Fruit fly (Drosophila melanogaster) whole organism, embryonic: Measurements from ENCODE around the gene Vha100-2.

Experiments used
- Bdp1 ChIP-seq: fragments of 200-800 bp; sonication (Bioruptor generic); optimal IDR thresholded peaks from 3 replicates; lab custom pipeline; 2016; ENCODE audit warnings: missing biosample characterization, missing genetic modification characterization
- C15 ChIP-seq: fragments of 200-800 bp; sonication (Bioruptor generic); IDR thresholded peaks from 3 replicates; pipeline ENCODE4 v1.3.6; 2022; ENCODE audit warnings: missing biosample characterization, missing genetic modification characterization
- CG10209 ChIP-seq: fragments of 200-800 bp; sonication (Bioruptor generic); optimal IDR thresholded peaks from 3 replicates; lab custom pipeline; 2017; ENCODE audit warnings: missing biosample characterization, mild to moderate bottlenecking, missing genetic modification characterization, missing genetic modification reagents
- CG10431 ChIP-seq: fragments of 200-800 bp; sonication (Bioruptor generic); optimal IDR thresholded peaks from 3 replicates; lab custom pipeline; 2018; ENCODE audit warnings: missing biosample characterization, mild to moderate bottlenecking, missing genetic modification characterization
- CG10462 ChIP-seq: fragments of 200-800 bp; sonication (Bioruptor generic); optimal IDR thresholded peaks from 2 replicates; lab custom pipeline; 2016; ENCODE audit warnings: missing biosample characterization, missing genetic modification characterization
- CG10959 ChIP-seq: fragments of 200-800 bp; sonication (Bioruptor generic); IDR thresholded peaks from 2 replicates; pipeline ENCODE4 v1.3.6; 2022; ENCODE audit warnings: missing biosample characterization, missing genetic modification characterization
- CG10979 ChIP-seq: fragments of 200-800 bp; sonication (Bioruptor generic); optimal IDR thresholded peaks from 2 replicates; lab custom pipeline; 2018; ENCODE audit warnings: missing biosample characterization, mild to moderate bottlenecking, missing genetic modification characterization, moderate library complexity
- CG11093 ChIP-seq: fragments of 200-800 bp; sonication (Bioruptor generic); IDR thresholded peaks from 3 replicates; pipeline ENCODE4 v1.3.6; 2022; ENCODE audit warnings: missing biosample characterization, missing genetic modification characterization
- CG11456 ChIP-seq: fragments of 200-800 bp; sonication (Bioruptor generic); IDR thresholded peaks from 3 replicates; pipeline ENCODE4 v1.3.6; 2022; ENCODE audit warnings: missing biosample characterization, missing genetic modification characterization
- CG13624 ChIP-seq: fragments of 200-800 bp; sonication (Bioruptor generic); optimal IDR thresholded peaks from 2 replicates; lab custom pipeline; 2016; ENCODE audit warnings: missing biosample characterization, missing genetic modification characterization
- CG14667 ChIP-seq: fragments of 200-800 bp; sonication (Bioruptor generic); IDR thresholded peaks from 2 replicates; pipeline ENCODE4 v1.3.6; 2022; ENCODE audit warnings: missing biosample characterization, missing genetic modification characterization
- CG15696 ChIP-seq: fragments of 200-800 bp; sonication (Bioruptor generic); optimal IDR thresholded peaks from 2 replicates; lab custom pipeline; 2019; ENCODE audit warnings: missing biosample characterization, mild to moderate bottlenecking, missing genetic modification characterization, moderate library complexity
- CG1602 ChIP-seq: fragments of 200-800 bp; sonication (Bioruptor generic); optimal IDR thresholded peaks from 3 replicates; lab custom pipeline; 2016; ENCODE audit warnings: missing biosample characterization, missing genetic modification characterization
- CG16863 ChIP-seq: fragments of 200-800 bp; sonication (Bioruptor generic); optimal IDR thresholded peaks from 3 replicates; lab custom pipeline; 2016; ENCODE audit warnings: missing biosample characterization, missing genetic modification characterization
- CG1792 ChIP-seq: fragments of 200-800 bp; sonication (Bioruptor generic); optimal IDR thresholded peaks from 2 replicates; lab custom pipeline; 2016; ENCODE audit warnings: missing biosample characterization, missing genetic modification characterization
- CG18476 ChIP-seq: fragments of 200-800 bp; sonication (Bioruptor generic); optimal IDR thresholded peaks from 2 replicates; lab custom pipeline; 2016; ENCODE audit warnings: missing biosample characterization, mild to moderate bottlenecking, missing genetic modification characterization
- CG2199 ChIP-seq: fragments of 200-800 bp; sonication (Bioruptor generic); IDR thresholded peaks from 3 replicates; pipeline ENCODE4 v1.3.6; 2022; ENCODE audit warnings: missing biosample characterization, missing genetic modification characterization
- CG31365 ChIP-seq: fragments of 200-800 bp; sonication (Bioruptor generic); optimal IDR thresholded peaks from 2 replicates; lab custom pipeline; 2018; ENCODE audit warnings: missing biosample characterization, mild to moderate bottlenecking, missing genetic modification characterization
- CG32532 ChIP-seq: fragments of 200-800 bp; sonication (Bioruptor generic); IDR thresholded peaks from 2 replicates; pipeline ENCODE4 v1.3.6; 2022; ENCODE audit warnings: missing biosample characterization, missing genetic modification characterization
- CG3281 ChIP-seq: fragments of 200-800 bp; sonication (Bioruptor generic); optimal IDR thresholded peaks from 3 replicates; lab custom pipeline; 2017; ENCODE audit warnings: missing biosample characterization, mild to moderate bottlenecking, missing genetic modification characterization
- CG33213 ChIP-seq: fragments of 200-800 bp; sonication (Bioruptor generic); optimal IDR thresholded peaks from 3 replicates; lab custom pipeline; 2016; ENCODE audit warnings: missing biosample characterization, missing genetic modification characterization
- CG34224 ChIP-seq: fragments of 200-800 bp; sonication (Bioruptor generic); IDR thresholded peaks from 3 replicates; pipeline ENCODE4 v1.3.6; 2022; ENCODE audit warnings: missing biosample characterization, missing genetic modification characterization; ENCODE audit not compliant: partially characterized antibody
- CG4424 ChIP-seq: fragments of 200-800 bp; sonication (Bioruptor generic); optimal IDR thresholded peaks from 3 replicates; lab custom pipeline; 2016; ENCODE audit warnings: missing biosample characterization, missing genetic modification characterization
- CG7786 ChIP-seq: fragments of 200-800 bp; sonication (Bioruptor generic); optimal IDR thresholded peaks from 2 replicates; lab custom pipeline; 2016; ENCODE audit warnings: missing biosample characterization, missing genetic modification characterization
- CHES-1-like ChIP-seq: fragments of 200-800 bp; sonication (Bioruptor generic); optimal IDR thresholded peaks from 2 replicates; lab custom pipeline; 2016; ENCODE audit warnings: missing biosample characterization, missing genetic modification characterization
- CTCF ChIP-seq: fragments of 200-800 bp; sonication (Bioruptor generic); optimal IDR thresholded peaks from 2 replicates; lab custom pipeline; 2017; ENCODE audit warnings: missing biosample characterization, mild to moderate bottlenecking, missing genetic modification characterization, moderate library complexity
- D19B ChIP-seq: fragments of 200-800 bp; sonication (Bioruptor generic); optimal IDR thresholded peaks from 2 replicates; lab custom pipeline; 2017; ENCODE audit warnings: missing biosample characterization, mild to moderate bottlenecking, missing genetic modification characterization
- Dbx ChIP-seq: fragments of 200-800 bp; sonication (Bioruptor generic); IDR thresholded peaks from 3 replicates; pipeline ENCODE4 v1.3.6; 2022; ENCODE audit warnings: missing biosample characterization, missing genetic modification characterization
- Deaf1 ChIP-seq: fragments of 200-800 bp; optimal IDR thresholded peaks from 3 replicates; lab custom pipeline; 2019; ENCODE audit warnings: missing biosample characterization, mild to moderate bottlenecking, missing genetic modification characterization, moderate library complexity
- Ets65A ChIP-seq: fragments of 200-800 bp; sonication (Bioruptor generic); peaks from one replicate; lab custom pipeline; 2016; ENCODE audit warnings: missing biosample characterization, missing genetic modification characterization
- HLH3B ChIP-seq: fragments of 200-800 bp; sonication (Bioruptor generic); IDR thresholded peaks from 2 replicates; pipeline ENCODE4 v1.3.6; 2022; ENCODE audit warnings: missing biosample characterization, missing genetic modification characterization
- HLH4C ChIP-seq: fragments of 200-800 bp; sonication (Bioruptor generic); IDR thresholded peaks from 3 replicates; pipeline ENCODE4 v1.3.6; 2022; ENCODE audit warnings: missing biosample characterization, missing genetic modification characterization; ENCODE audit not compliant: partially characterized antibody
- NC2α ChIP-seq: fragments of 200-800 bp; sonication (Bioruptor generic); optimal IDR thresholded peaks from 2 replicates; lab custom pipeline; 2016; ENCODE audit warnings: missing biosample characterization, missing genetic modification characterization
- Oli ChIP-seq: fragments of 200-800 bp; sonication (Bioruptor generic); optimal IDR thresholded peaks from 2 replicates; lab custom pipeline; 2018; ENCODE audit warnings: missing biosample characterization, mild to moderate bottlenecking, missing genetic modification characterization, moderate library complexity
- Pdp1 ChIP-seq, 2 experiments: fragments of 200-800 bp; sonication (Bioruptor generic); optimal IDR thresholded peaks; 3 replicates each; lab custom pipeline; 2016; ENCODE audit warnings: missing biosample characterization in 2 of 2, missing genetic modification characterization in 2 of 2, mild to moderate bottlenecking in 1 of 2, moderate library complexity in 1 of 2
- Ravus ChIP-seq: fragments of 200-800 bp; sonication (Bioruptor generic); IDR thresholded peaks from 2 replicates; pipeline ENCODE4 v1.3.6; 2022; ENCODE audit warnings: missing biosample characterization, missing genetic modification characterization
- Taf1 ChIP-seq: fragments of 200-800 bp; sonication (Bioruptor generic); IDR thresholded peaks from 2 replicates; pipeline ENCODE4 v1.3.6; 2022; ENCODE audit warnings: missing biosample characterization, missing genetic modification characterization
- al ChIP-seq: fragments of 200-800 bp; sonication (Bioruptor generic); IDR thresholded peaks from 2 replicates; pipeline ENCODE4 v1.3.6; 2022; ENCODE audit warnings: missing biosample characterization, missing genetic modification characterization
- amos ChIP-seq: fragments of 200-800 bp; sonication (Bioruptor generic); IDR thresholded peaks from 2 replicates; pipeline ENCODE4 v1.3.6; 2022; ENCODE audit warnings: missing biosample characterization, missing genetic modification characterization; ENCODE audit not compliant: partially characterized antibody
- bbx ChIP-seq: fragments of 200-800 bp; sonication (Bioruptor generic); IDR thresholded peaks from 2 replicates; pipeline ENCODE4 v1.3.6; 2022; ENCODE audit warnings: missing biosample characterization, missing genetic modification characterization; ENCODE audit not compliant: partially characterized antibody
- crol ChIP-seq: fragments of 200-800 bp; sonication (Bioruptor generic); IDR thresholded peaks from 2 replicates; pipeline ENCODE4 v1.3.6; 2022; ENCODE audit warnings: missing biosample characterization, missing genetic modification characterization
- cwo ChIP-seq: fragments of 200-800 bp; sonication (Bioruptor generic); optimal IDR thresholded peaks from 3 replicates; lab custom pipeline; 2017; ENCODE audit warnings: missing biosample characterization, missing genetic modification characterization, mild to moderate bottlenecking, moderate library complexity, missing genetic modification reagents
- dimm ChIP-seq: fragments of 200-800 bp; sonication (Bioruptor generic); IDR thresholded peaks from 2 replicates; pipeline ENCODE4 v1.3.6; 2022; ENCODE audit warnings: missing biosample characterization, missing genetic modification characterization
- ems ChIP-seq: fragments of 200-800 bp; sonication (Bioruptor generic); optimal IDR thresholded peaks from 3 replicates; lab custom pipeline; 2016; ENCODE audit warnings: missing biosample characterization, missing genetic modification characterization
- gcm ChIP-seq: fragments of 200-800 bp; sonication (Bioruptor generic); optimal IDR thresholded peaks from 2 replicates; lab custom pipeline; 2019; ENCODE audit warnings: missing biosample characterization, mild to moderate bottlenecking, missing genetic modification characterization, moderate library complexity
- gem ChIP-seq: fragments of 200-800 bp; sonication (Bioruptor generic); optimal IDR thresholded peaks from 2 replicates; lab custom pipeline; 2019; ENCODE audit warnings: missing biosample characterization, mild to moderate bottlenecking, missing genetic modification characterization, moderate library complexity
- insv ChIP-seq, 2 experiments: fragments of 200-800 bp; sonication (Bioruptor generic); optimal IDR thresholded peaks; 3 replicates each; lab custom pipeline; 2016 to 2018; ENCODE audit warnings: missing biosample characterization in 2 of 2, missing genetic modification characterization in 2 of 2
- org-1 ChIP-seq: fragments of 200-800 bp; sonication (Bioruptor generic); optimal IDR thresholded peaks from 2 replicates; lab custom pipeline; 2017; ENCODE audit warnings: missing biosample characterization, missing genetic modification characterization
- otp ChIP-seq: fragments of 200-800 bp; sonication (Bioruptor generic); IDR thresholded peaks from 3 replicates; pipeline ENCODE4, ENCODE4 v1.3.6; 2022; ENCODE audit warnings: missing biosample characterization, missing genetic modification characterization
- pfk ChIP-seq: fragments of 200-800 bp; sonication (Bioruptor generic); optimal IDR thresholded peaks from 2 replicates; lab custom pipeline; 2018; ENCODE audit warnings: missing biosample characterization, mild to moderate bottlenecking, missing genetic modification characterization, moderate library complexity
- tap ChIP-seq: fragments of 200-800 bp; optimal IDR thresholded peaks from 3 replicates; lab custom pipeline; 2019; ENCODE audit warnings: missing biosample characterization, mild to moderate bottlenecking, missing genetic modification characterization, moderate library complexity
- yki ChIP-seq: fragments of >200 bp; optimal IDR thresholded peaks from 3 replicates; lab custom pipeline; 2018

Vha100-2 gene

DNA sequence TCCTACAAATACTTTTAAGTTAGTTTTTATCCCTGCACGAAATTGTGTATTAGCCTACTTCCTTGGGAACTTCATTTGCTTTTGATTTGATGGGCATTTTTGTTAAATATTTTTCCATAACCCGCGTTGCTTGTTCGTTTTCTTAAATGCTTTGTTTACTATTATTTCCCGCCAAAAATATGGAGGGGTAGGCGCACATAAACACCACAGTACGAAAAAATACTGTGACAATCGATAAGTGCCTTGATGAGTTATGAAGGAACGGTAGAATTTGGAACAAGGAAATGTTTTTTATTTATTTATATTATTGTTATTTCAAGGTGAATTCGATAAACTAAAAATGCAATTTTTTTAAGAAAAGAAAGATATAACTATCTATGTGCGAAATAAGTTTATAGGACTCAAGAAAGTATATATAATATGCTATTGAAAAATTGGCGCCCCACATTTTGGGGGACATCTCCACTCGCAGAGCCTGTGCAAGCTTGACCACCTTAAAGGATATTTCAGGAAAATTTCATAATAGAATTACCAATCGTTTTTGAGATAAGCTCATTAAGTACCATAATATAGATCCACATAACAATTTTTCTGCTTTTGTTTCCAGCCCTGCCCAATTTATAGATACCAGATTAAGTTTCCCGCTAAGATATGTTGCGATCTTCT lies 32.9 kb downstream of the Vha100-2 start, which contains the start of the genes WRNexo and Nup43 (continued):
- TF ChIP-seq CG10209 (GFP tag; lab: Kevin White, UChicago) (peak; percentile 37), CG31365 (tag; lab: Kevin White, UChicago) (no peak), gem (tag; lab: Kevin White, UChicago) (peak; percentile 61), insv (GFP tag; optimal IDR thresholded peaks at IDR 0.05; lab: Kevin White, UChicago) (no peak), CG11093 (GFP tag; lab: Robert Waterston, UW) (no peak), CG13624 (GFP tag; lab: Kevin White, UChicago) (no peak), HLH4C (no peak), yki (lab: Kevin White, UChicago) (no peak), CG7786 (GFP tag; lab: Kevin White, UChicago) (no peak), al (GFP tag; lab: Robert Waterston, UW) (no peak; the same call in 1 of the 2 replicates), CG11456 (GFP tag; lab: Robert Waterston, UW) (peak; percentile 17; the same call in 1 of the 3 replicates), CTCF (GFP tag; lab: Kevin White, UChicago) (no peak), Pdp1 (GFP tag; optimal IDR thresholded peaks at IDR 0.05; lab: Kevin White, UChicago) (peak; percentile 9 to 50), D19B (GFP tag; lab: Kevin White, UChicago) (no peak), gcm (GFP tag; lab: Kevin White, UChicago) (no peak), tap (no peak), dimm (no peak), amos (GFP tag; lab: Robert Waterston, UW) (no peak), cwo (GFP tag; lab: Kevin White, UChicago) (no peak), CG1792 (GFP tag; lab: Kevin White, UChicago) (peak; percentile 9), CG33213 (no peak), Ets65A (GFP tag; lab: Kevin White, UChicago) (peak; percentile 89), bbx (no peak), Dbx (GFP tag; lab: Robert Waterston, UW) (no peak), ems (GFP tag; lab: Kevin White, UChicago) (peak; percentile 14), CG1602 (GFP tag; lab: Kevin White, UChicago) (peak; percentile 36), CHES-1-like (GFP tag; lab: Kevin White, UChicago) (peak; percentile 41), CG10431 (GFP tag; lab: Kevin White, UChicago) (no peak), Ravus (no peak), Oli (tag; lab: Kevin White, UChicago) (peak; percentile 35), pfk (GFP tag; lab: Kevin White, UChicago) (peak; percentile 69), CG32532 (GFP tag; lab: Robert Waterston, UW) (peak; percentile 59), C15 (GFP tag; lab: Robert Waterston, UW) (no peak), CG34224 (GFP tag; lab: Robert Waterston, UW) (no peak), CG4424 (GFP tag; lab: Kevin White, UChicago) (peak; percentile 49), crol (no peak), org-1 (no peak), CG10979 (tag; lab: Kevin White, UChicago) (peak; percentile 9), CG14667 (no peak), CG18476 (GFP tag; lab: Kevin White, UChicago) (no peak), otp (GFP tag; lab: Robert Waterston, UW) (no peak), Bdp1 (GFP tag; lab: Kevin White, UChicago) (no peak), CG15696 (tag; lab: Kevin White, UChicago) (peak; percentile 47), Deaf1 (tag; lab: Kevin White, UChicago) (no peak), CG3281 (no peak), CG10462 (GFP tag; lab: Kevin White, UChicago) (peak; percentile 19), CG10959 (GFP tag; lab: Robert Waterston, UW) (no peak), HLH3B (no peak), CG2199 (GFP tag; lab: Robert Waterston, UW) (no peak), CG16863 (GFP tag; lab: Kevin White, UChicago) (no peak), Taf1 (GFP tag; lab: Robert Waterston, UW) (no peak), NC2α (GFP tag; lab: Kevin White, UChicago) (peak; percentile 4)
